Worm (Caenorhabditis elegans): ENCODE measurements around the gene clec-135.
A peak's percentile ranks its signal among the peaks of the same experiment; 100 is the strongest.

clec-135 gene

DNA sequence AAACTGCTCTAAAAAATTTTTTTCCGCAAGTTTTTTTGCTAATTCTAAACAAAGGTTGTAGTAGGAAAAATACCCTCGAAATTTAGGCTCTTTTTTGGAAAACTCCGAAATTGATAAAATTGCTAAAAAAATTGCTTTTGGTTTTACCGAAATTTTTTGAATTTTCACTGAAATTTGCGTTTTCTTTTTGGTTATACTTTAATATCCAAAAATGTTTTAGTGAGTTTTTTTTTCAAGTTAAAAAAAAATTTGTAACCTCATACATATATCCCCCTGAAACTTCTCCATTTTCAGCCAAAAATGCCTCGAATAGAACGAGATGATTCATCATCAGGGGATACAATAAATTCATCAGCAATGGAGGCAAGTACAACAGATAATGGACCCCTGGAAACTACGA lies 11.7 kb downstream of the clec-135 start, which contains the start of gene gpa-11:
TSS of gene gpa-11 (plus strand) at position 301 of the 400 bp plus-strand sequence.
- no peak for TF ChIP-seq ztf-23 (GFP tag; IDR thresholded peaks at IDR 0.05)
- no peak for TF ChIP-seq tab-1 (GFP tag; IDR thresholded peaks at IDR 0.05)
- TF ChIP-seq ztf-29 (GFP tag; IDR thresholded peaks at IDR 0.05), result no peak
- no peak for TF ChIP-seq flt-1 (GFP tag; IDR thresholded peaks at IDR 0.05)
- TF ChIP-seq cog-1 (tag; optimal IDR thresholded peaks at IDR 0.05), result no peak
- TF ChIP-seq ref-1 (GFP tag; conservative IDR thresholded peaks at IDR 0.05), result no peak
- no peak for TF ChIP-seq med-1 (GFP tag; optimal IDR thresholded peaks at IDR 0.05; ENCODE audit: insufficient read depth)
- TF ChIP-seq klf-2 (GFP tag; conservative IDR thresholded peaks at IDR 0.05), result no peak
- TF ChIP-seq T22C8.4 (GFP tag; IDR thresholded peaks at IDR 0.05), result no peak

DNA sequence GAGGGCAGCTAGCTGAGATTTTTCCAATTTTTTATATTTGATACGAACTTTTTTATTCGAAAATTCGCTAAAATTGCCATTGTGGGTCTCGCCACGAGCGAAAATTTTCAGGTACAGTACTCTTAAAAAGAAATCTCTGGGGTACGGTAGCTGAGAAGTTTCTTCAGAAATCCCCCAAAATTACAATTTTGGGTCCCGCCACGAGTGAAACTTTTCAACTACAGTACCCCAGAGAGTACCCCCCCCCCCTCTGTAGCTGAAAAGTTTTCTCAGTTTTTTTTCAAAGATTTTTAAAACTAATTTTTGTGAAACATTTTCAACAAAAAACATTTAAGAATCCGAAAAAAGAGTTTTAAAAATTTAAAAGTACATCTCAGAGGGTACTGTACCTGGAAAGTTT lies 13.6 kb downstream of the clec-135 start:
- TF ChIP-seq cog-1 (tag; optimal IDR thresholded peaks at IDR 0.05) (no peak), ref-1 (GFP tag; conservative IDR thresholded peaks at IDR 0.05) (no peak)

DNA sequence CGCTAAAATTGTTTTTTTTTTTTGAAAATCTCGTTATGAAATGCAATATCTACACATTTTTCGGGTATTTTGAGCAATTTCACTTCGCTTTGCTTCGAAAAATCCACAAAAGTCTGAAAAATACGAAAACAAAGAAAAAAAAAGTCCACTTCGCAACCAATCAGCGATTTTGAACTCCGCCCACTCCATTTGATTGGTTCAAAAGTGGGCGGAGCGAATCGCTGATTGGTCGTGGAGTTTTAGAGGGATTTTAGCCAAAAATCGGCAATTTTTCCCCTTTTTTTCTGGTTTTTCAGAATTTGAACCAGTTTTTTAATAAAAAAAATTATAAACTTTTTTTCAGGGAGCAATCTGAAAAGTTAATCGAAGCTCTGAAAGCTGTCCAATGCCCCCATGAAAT lies 19.6 kb downstream of the clec-135 start:
- TF ChIP-seq T22C8.4 (GFP tag; IDR thresholded peaks at IDR 0.05) (no peak), ref-1 (GFP tag; conservative IDR thresholded peaks at IDR 0.05) (no peak), tab-1 (GFP tag; IDR thresholded peaks at IDR 0.05) (no peak), flt-1 (GFP tag; IDR thresholded peaks at IDR 0.05) (no peak), cog-1 (tag; optimal IDR thresholded peaks at IDR 0.05) (no peak), ztf-23 (GFP tag; IDR thresholded peaks at IDR 0.05) (no peak), ztf-29 (GFP tag; IDR thresholded peaks at IDR 0.05) (no peak), med-1 (GFP tag; optimal IDR thresholded peaks at IDR 0.05; ENCODE audit: insufficient read depth) (no peak), klf-2 (GFP tag; conservative IDR thresholded peaks at IDR 0.05) (no peak)

DNA sequence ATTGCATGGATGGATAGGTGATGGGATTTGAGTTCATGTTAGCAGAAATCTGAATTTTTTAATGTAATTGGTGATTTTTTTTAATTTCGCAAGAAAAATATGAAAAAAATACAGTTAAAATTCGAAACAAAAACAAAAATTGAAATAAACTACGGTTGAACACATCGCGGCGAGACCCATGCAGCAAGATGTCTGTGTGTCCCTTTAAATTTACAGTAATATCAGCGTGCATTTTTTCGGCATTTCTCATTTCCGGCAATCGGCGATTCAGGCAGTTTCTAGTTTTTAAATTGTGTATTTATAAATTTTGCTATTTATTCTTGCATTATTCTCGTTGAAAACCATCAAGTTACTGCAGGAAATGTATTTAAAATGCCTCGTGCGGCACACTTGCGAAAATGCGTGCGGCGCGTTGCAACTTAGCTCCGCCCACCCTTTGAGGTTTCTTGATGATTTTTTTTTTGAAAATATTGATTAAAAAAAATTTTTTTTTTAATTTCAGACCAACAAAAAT lies 20.8 kb downstream of the clec-135 start, which contains the start of the genes fbxc-44 and C16A11.2:
TSS of gene fbxc-44 (minus strand) at position 51 of the 514 bp plus-strand sequence.
TSS of gene C16A11.2 (plus strand) at position 503 of the 514 bp plus-strand sequence.
- peak; percentile 85 for TF ChIP-seq klf-2 (GFP tag; conservative IDR thresholded peaks at IDR 0.05)
- peak; percentile 91 for TF ChIP-seq med-1 (GFP tag; optimal IDR thresholded peaks at IDR 0.05; ENCODE audit: insufficient read depth)
- peak; percentile 82 for TF ChIP-seq T22C8.4 (GFP tag; IDR thresholded peaks at IDR 0.05)
- TF ChIP-seq flt-1 (GFP tag; IDR thresholded peaks at IDR 0.05), result peak; percentile 88
- peak; percentile 80 for TF ChIP-seq ztf-29 (GFP tag; IDR thresholded peaks at IDR 0.05)
- peak; percentile 10 for TF ChIP-seq cog-1 (tag; optimal IDR thresholded peaks at IDR 0.05)
- TF ChIP-seq ref-1 (GFP tag; conservative IDR thresholded peaks at IDR 0.05), result 0 out of 2 replicates have a peak, but pooled peaks have one; percentile 26
- peak; percentile 83 for TF ChIP-seq ztf-23 (GFP tag; IDR thresholded peaks at IDR 0.05)
- peak; percentile 85 for TF ChIP-seq tab-1 (GFP tag; IDR thresholded peaks at IDR 0.05)

DNA sequence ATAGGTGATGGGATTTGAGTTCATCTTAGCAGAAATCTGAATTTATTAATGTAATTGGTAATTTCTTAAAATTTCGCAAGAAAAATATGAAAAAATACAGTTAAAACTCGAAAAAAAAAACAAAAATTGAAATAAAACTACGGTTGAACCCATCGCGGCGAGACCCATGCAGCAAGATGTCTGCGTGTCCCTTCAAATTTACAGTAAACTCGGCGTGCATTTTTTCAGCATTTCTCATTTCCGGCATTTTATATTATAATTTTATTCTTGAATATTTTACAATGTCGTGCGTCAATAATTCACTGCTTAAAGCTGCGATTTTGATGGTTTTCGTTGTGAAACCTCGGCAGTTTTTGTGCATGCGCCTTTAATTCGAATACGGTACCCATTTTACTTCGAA lies 22.6 kb downstream of the clec-135 start, which contains the start of gene fbxc-43:
TSS of gene fbxc-43 (minus strand) at position 38 of the 400 bp plus-strand sequence.
- no peak for TF ChIP-seq cog-1 (tag; optimal IDR thresholded peaks at IDR 0.05)
- no peak for TF ChIP-seq flt-1 (GFP tag; IDR thresholded peaks at IDR 0.05)
- TF ChIP-seq klf-2 (GFP tag; conservative IDR thresholded peaks at IDR 0.05), result no peak
- no peak for TF ChIP-seq ztf-23 (GFP tag; IDR thresholded peaks at IDR 0.05)
- no peak for TF ChIP-seq ztf-29 (GFP tag; IDR thresholded peaks at IDR 0.05)
- no peak for TF ChIP-seq tab-1 (GFP tag; IDR thresholded peaks at IDR 0.05)
- no peak for TF ChIP-seq ref-1 (GFP tag; conservative IDR thresholded peaks at IDR 0.05)
- no peak for TF ChIP-seq med-1 (GFP tag; optimal IDR thresholded peaks at IDR 0.05; ENCODE audit: insufficient read depth)
- no peak for TF ChIP-seq T22C8.4 (GFP tag; IDR thresholded peaks at IDR 0.05)

DNA sequence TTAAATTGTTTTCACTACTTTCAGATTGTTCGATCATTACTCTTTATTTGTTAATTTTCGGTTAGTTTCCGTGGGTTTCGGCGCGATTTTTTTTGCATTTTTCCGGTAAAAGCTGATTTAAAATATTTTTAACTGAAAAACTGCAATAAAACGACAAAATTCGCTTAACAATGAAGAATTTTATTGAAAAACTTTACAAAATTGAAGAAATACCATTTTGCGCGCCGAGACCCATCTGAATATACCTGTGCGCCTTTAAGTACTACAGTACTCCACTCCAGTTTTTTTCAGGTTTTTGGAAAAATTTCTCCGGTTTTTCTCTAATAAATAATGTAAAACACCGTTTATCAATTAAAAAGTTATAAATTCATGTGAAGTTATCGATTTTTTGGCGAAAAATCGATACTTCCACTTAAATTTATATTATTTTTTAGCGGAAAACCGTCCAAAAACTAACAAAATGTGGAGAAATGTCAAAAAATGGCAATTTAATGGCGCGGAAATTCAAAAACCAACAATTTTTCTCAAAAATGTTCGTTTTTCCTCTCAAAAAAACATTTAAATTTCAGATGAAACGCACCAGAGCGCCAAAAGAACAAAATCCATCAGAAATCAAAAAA lies 27.7 kb downstream of the clec-135 start, which contains the start of gene C16A11.10:
TSS of gene C16A11.10 (plus strand) at position 570 of the 620 bp plus-strand sequence.
- TF ChIP-seq ref-1 (GFP tag; conservative IDR thresholded peaks at IDR 0.05), result no peak
- no peak for TF ChIP-seq ztf-29 (GFP tag; IDR thresholded peaks at IDR 0.05)
- TF ChIP-seq ztf-23 (GFP tag; IDR thresholded peaks at IDR 0.05), result no peak

DNA sequence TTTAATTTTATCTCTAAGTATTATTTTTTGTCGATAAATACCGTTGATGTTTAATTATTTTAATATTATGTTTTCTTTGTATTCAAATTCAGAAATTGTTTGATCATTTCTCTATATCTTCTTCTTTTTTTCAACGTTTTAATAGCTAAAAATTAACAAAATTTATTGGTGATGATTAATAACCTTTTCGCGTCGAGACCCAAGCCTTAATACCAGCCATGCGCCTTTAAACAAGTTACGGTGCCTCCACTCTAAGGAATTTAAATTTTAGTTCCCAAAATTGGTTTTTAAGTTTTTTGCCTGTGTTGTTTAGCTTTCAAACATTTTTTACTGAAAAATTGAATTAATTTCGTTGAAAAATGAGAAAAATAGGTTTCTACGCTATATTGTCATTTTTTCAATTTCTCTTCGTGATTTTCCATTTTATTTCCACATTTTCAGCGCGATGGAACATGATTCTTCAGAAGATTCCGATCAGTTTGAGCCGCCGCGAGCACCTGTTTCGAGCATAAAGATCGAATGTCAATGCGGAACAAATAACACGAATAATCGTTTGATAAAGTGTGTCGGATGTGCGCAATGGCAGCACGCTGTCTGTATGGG lies 29.4 kb downstream of the clec-135 start, which contains the start of gene C16A11.3:
TSS of gene C16A11.3 (plus strand) at position 440 of the 603 bp plus-strand sequence.
- TF ChIP-seq ztf-23 (GFP tag; IDR thresholded peaks at IDR 0.05) (no peak), ztf-29 (GFP tag; IDR thresholded peaks at IDR 0.05) (no peak), flt-1 (GFP tag; IDR thresholded peaks at IDR 0.05) (no peak), med-1 (GFP tag; optimal IDR thresholded peaks at IDR 0.05; ENCODE audit: insufficient read depth) (no peak), tab-1 (GFP tag; IDR thresholded peaks at IDR 0.05) (no peak), cog-1 (tag; optimal IDR thresholded peaks at IDR 0.05) (no peak), ref-1 (GFP tag; conservative IDR thresholded peaks at IDR 0.05) (no peak), klf-2 (GFP tag; conservative IDR thresholded peaks at IDR 0.05) (no peak), T22C8.4 (GFP tag; IDR thresholded peaks at IDR 0.05) (no peak)

DNA sequence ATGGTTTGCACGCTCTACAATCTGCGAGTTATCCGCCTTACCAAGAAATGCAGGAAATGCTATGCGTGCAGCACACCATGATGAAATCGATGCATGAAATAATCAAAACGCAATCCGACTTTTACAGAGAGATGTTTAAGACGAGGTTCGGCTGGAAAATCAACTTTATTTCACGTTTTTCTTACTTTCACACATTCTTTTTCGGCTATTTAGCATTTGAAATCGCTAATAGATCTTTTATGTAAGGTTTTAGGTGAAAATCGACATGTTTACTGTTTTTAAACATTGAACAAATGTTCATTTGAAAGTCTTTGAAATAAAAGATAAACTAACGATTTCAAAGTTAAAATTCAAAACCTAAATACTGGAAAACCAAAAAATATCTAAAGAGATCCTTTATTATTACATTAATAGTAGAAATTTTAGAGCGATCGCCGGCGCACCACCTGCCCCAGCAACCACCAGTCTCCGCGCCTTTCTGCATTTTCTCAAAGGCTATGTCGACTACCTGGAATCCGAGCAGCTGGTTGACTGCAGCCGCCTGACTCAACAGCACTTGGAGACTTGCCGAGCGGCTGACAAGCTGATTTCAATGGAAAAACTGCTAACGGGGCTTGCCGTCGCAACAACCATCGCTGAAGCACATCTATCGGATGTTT lies 30.3 kb downstream of the clec-135 start:
- no peak for TF ChIP-seq tab-1 (GFP tag; IDR thresholded peaks at IDR 0.05)
- TF ChIP-seq ztf-29 (GFP tag; IDR thresholded peaks at IDR 0.05), result no peak
- no peak for TF ChIP-seq T22C8.4 (GFP tag; IDR thresholded peaks at IDR 0.05)
- no peak for TF ChIP-seq flt-1 (GFP tag; IDR thresholded peaks at IDR 0.05)
- TF ChIP-seq ztf-23 (GFP tag; IDR thresholded peaks at IDR 0.05), result no peak
- TF ChIP-seq klf-2 (GFP tag; conservative IDR thresholded peaks at IDR 0.05), result no peak
- no peak for TF ChIP-seq med-1 (GFP tag; optimal IDR thresholded peaks at IDR 0.05; ENCODE audit: insufficient read depth)
- TF ChIP-seq cog-1 (tag; optimal IDR thresholded peaks at IDR 0.05), result no peak
- no peak for TF ChIP-seq ref-1 (GFP tag; conservative IDR thresholded peaks at IDR 0.05)

DNA sequence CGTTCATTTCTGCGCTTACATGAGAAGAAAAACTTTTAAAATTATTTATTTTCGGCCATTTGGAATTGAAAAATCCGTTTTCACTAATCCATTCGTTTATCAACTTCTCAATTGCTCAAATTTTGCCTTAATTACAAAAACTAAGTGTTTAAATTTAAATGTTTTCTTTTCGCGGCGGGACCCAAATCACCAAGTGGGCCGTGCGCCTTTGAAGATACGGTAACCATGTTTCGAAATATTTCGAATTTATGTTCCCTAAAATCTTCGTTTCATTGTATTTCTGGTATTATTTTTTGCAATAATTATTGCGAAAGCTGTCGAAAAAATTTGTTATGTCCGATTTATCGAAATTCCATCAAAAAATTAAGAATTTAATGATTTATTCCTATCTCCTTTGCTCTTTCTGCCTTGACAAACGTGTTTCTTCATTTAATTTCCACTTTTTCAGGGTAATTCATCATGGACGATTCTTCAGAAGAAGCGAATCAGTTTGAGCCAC lies 31.9 kb downstream of the clec-135 start, which contains the start of gene C16A11.4:
TSS of gene C16A11.4 (plus strand) at position 449 of the 499 bp plus-strand sequence.
- TF ChIP-seq ztf-23 (GFP tag; IDR thresholded peaks at IDR 0.05) (no peak), ztf-29 (GFP tag; IDR thresholded peaks at IDR 0.05) (no peak), ref-1 (GFP tag; conservative IDR thresholded peaks at IDR 0.05) (no peak)

All from whole organism, midembryonic.